Fruit fly (Drosophila melanogaster): Measurements from ENCODE around the gene Regnase-1.

Regnase-1 gene

dm6 chr3R:20031043-20031763, 4.7 kb downstream of the Regnase-1 start, which contains the start of gene trem (continued):
- TF ChIP-seq CG15269 (tag; optimal IDR thresholded peaks at IDR 0.05) = no peak
- peak; percentile 54 for TF ChIP-seq chn (GFP tag; optimal IDR thresholded peaks at IDR 0.05)
- TF ChIP-seq sens-2 (GFP tag; IDR thresholded peaks at IDR 0.05) = no peak
- peak; percentile 78 for TF ChIP-seq Med (GFP tag)
- TF ChIP-seq CG12942 (GFP tag; optimal IDR thresholded peaks at IDR 0.05) = peak; percentile 64
- TF ChIP-seq CG31365 (tag; optimal IDR thresholded peaks at IDR 0.05) = no peak
- TF ChIP-seq zen (tag; optimal IDR thresholded peaks at IDR 0.05) = peak; percentile 76
- TF ChIP-seq sd (tag; optimal IDR thresholded peaks at IDR 0.05) = peak; percentile 14
- TF ChIP-seq CG13424 (tag; optimal IDR thresholded peaks at IDR 0.05) = peak; percentile 80
- 0 out of 2 replicates have a peak, but pooled peaks have one; percentile 12 for TF ChIP-seq CG10959 (GFP tag; IDR thresholded peaks at IDR 0.05)
- peak; percentile 59 for TF ChIP-seq fd96Cb (tag; optimal IDR thresholded peaks at IDR 0.05)
- TF ChIP-seq CG31388 (GFP tag; optimal IDR thresholded peaks at IDR 0.05) = no peak
- TF ChIP-seq sr (GFP tag; IDR thresholded peaks at IDR 0.05) = no peak
- peak; percentile 82 for TF ChIP-seq CG7556 (GFP tag; optimal IDR thresholded peaks at IDR 0.05)
- TF ChIP-seq Atf3 (GFP tag; optimal IDR thresholded peaks at IDR 0.05) = no peak
- no peak for TF ChIP-seq sna (GFP tag; IDR thresholded peaks at IDR 0.05; ENCODE audit: partially characterized antibody)
- no peak for TF ChIP-seq CG2199 (GFP tag; IDR thresholded peaks at IDR 0.05)
- TF ChIP-seq sc (optimal IDR thresholded peaks at IDR 0.05) = no peak
- TF ChIP-seq sc (GFP tag; optimal IDR thresholded peaks at IDR 0.05) = peak; percentile 45
- no peak for TF ChIP-seq CG9876 (GFP tag; optimal IDR thresholded peaks at IDR 0.05)
- TF ChIP-seq NC2α (GFP tag; optimal IDR thresholded peaks at IDR 0.05) = no peak
- no peak for TF ChIP-seq hkb (optimal IDR thresholded peaks at IDR 0.05)
- no peak for TF ChIP-seq hkb (GFP tag; IDR thresholded peaks at IDR 0.05)
- TF ChIP-seq D19B (GFP tag; optimal IDR thresholded peaks at IDR 0.05) = peak; percentile 87
- TF ChIP-seq CG8478 (optimal IDR thresholded peaks at IDR 0.05) = no peak
- TF ChIP-seq slou (GFP tag; optimal IDR thresholded peaks at IDR 0.05) = peak; percentile 60
- TF ChIP-seq kay (GFP tag; optimal IDR thresholded peaks at IDR 0.05) = no peak
- peak; percentile 83 for TF ChIP-seq CG14710 (tag; optimal IDR thresholded peaks at IDR 0.05)
- no peak for TF ChIP-seq CG34376 (GFP tag; optimal IDR thresholded peaks at IDR 0.05)
- no peak for TF ChIP-seq Sry-β (GFP tag; optimal IDR thresholded peaks at IDR 0.05)
- peak; percentile 77 for TF ChIP-seq Oli (tag; optimal IDR thresholded peaks at IDR 0.05)
- TF ChIP-seq gsb-n (tag; optimal IDR thresholded peaks at IDR 0.05) = no peak
- no peak for TF ChIP-seq unc-4 (GFP tag; IDR thresholded peaks at IDR 0.05; ENCODE audit: partially characterized antibody)
- TF ChIP-seq GATAe (GFP tag; conservative IDR thresholded peaks at IDR 0.05) = peak; percentile 59; the same call in 1 of the 2 replicates
- TF ChIP-seq CG3163 (GFP tag; optimal IDR thresholded peaks at IDR 0.05) = no peak
- peak; percentile 78 for TF ChIP-seq CG10543 (GFP tag; optimal IDR thresholded peaks at IDR 0.05)
- TF ChIP-seq bcd (GFP tag; optimal IDR thresholded peaks at IDR 0.05) = peak; percentile 79
- peak; percentile 71 for TF ChIP-seq CG18619 (GFP tag; optimal IDR thresholded peaks at IDR 0.05)
- peak; percentile 79 for TF ChIP-seq ind (GFP tag; optimal IDR thresholded peaks at IDR 0.05)
- TF ChIP-seq CG5953 (GFP tag; IDR thresholded peaks at IDR 0.05) = no peak; the same call in 1 of the 2 replicates
- TF ChIP-seq shn (GFP tag; optimal IDR thresholded peaks at IDR 0.05) = peak; percentile 12
- no peak for TF ChIP-seq CG7271 (tag; optimal IDR thresholded peaks at IDR 0.05)
- no peak for TF ChIP-seq nom (GFP tag; optimal IDR thresholded peaks at IDR 0.05)
- TF ChIP-seq Gsc (GFP tag; IDR thresholded peaks at IDR 0.05) = peak; percentile 60
- no peak for TF ChIP-seq gro (GFP tag; optimal IDR thresholded peaks at IDR 0.05)
- peak; percentile 72 for TF ChIP-seq CG14667 (GFP tag; IDR thresholded peaks at IDR 0.05)
- peak; percentile 76 for TF ChIP-seq CG2120 (GFP tag; optimal IDR thresholded peaks at IDR 0.05)
- peak; percentile 80 for TF ChIP-seq CG12659 (GFP tag; optimal IDR thresholded peaks at IDR 0.05)
- TF ChIP-seq Nf-YA (GFP tag; IDR thresholded peaks at IDR 0.05) = no peak
- peak; percentile 57; the same call in 1 of the 2 replicates for TF ChIP-seq CG6689 (GFP tag; IDR thresholded peaks at IDR 0.05)
- TF ChIP-seq NK7.1 (GFP tag; optimal IDR thresholded peaks at IDR 0.05) = no peak
